Fruit fly (Drosophila melanogaster): ENCODE measurements around the gene spz.

- TF ChIP-seq CG9705 (GFP tag; optimal IDR thresholded peaks at IDR 0.05) (no peak), rgr (GFP tag; optimal IDR thresholded peaks at IDR 0.05) (no peak)
These were observed 20.3 kb downstream of the spz start for dm6 chr3R:27049549-27049948.
